Worm (Caenorhabditis elegans) whole organism, L4/young adult: ENCODE measurements around the gene Y54G2A.44.

Experiments
- W03F9.2 ChIP-seq: fragments of 150-350 bp; optimal IDR thresholded peaks from 2 replicates; lab custom pipeline; 2014; ENCODE audit warnings: missing biosample characterization, missing genetic modification characterization
- him-1 ChIP-seq: sonication (generic microtip); optimal IDR thresholded peaks from 2 replicates; lab custom pipeline; 2016; ENCODE audit warnings: missing genotype, missing genetic modification reagents, missing genetic modification characterization, missing compliant biosample characterization

DNA sequence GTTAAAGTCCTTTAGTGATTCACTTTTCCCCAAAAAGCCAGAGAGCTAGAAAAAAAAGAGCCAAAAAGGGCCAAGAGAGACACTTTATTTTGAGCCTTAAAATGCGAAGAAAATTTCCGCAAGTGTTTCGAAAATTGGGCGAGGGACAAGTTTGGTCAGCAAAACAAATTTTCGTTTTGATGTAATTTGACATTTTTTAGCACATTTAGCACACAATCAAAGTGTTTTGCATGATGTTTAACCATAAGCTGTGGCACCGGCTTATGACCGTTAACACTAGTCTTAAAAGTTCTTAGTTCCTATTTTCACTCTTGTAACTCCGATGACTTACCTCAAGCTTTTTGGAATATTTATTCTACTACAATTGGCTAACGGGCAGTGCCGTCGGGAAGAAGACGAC lies 18.8 kb downstream of the Y54G2A.44 start, which contains the start of gene Y54G2A.37:
- TF ChIP-seq him-1 (tag; lab: Kevin White, UChicago): no peak
- no peak for TF ChIP-seq W03F9.2 (tag; lab: Kevin White, UChicago)
